Fruit fly (Drosophila melanogaster) whole organism, embryonic: ENCODE data around the gene r-cup.
A peak's percentile ranks its signal among the peaks of the same experiment; 100 is the strongest.

ENCODE experiments used
- BEAF-32 ChIP-seq: fragments of 200-800 bp; sonication (Bioruptor generic); optimal IDR thresholded peaks from 3 replicates; lab custom pipeline; 2017; ENCODE audit warnings: missing biosample characterization, missing genetic modification characterization, mild to moderate bottlenecking, moderate library complexity, missing genetic modification reagents
- Bgb ChIP-seq: fragments of 200-800 bp; sonication (Bioruptor generic); IDR thresholded peaks from 2 replicates; pipeline ENCODE4 v1.3.6; 2022; ENCODE audit warnings: missing biosample characterization, missing genetic modification characterization; ENCODE audit not compliant: partially characterized antibody
- BtbVII ChIP-seq: fragments of 200-800 bp; sonication (Bioruptor generic); optimal IDR thresholded peaks from 3 replicates; lab custom pipeline; 2017; ENCODE audit warnings: missing biosample characterization, mild to moderate bottlenecking, missing genetic modification characterization
- CG11398 ChIP-seq: fragments of 200-800 bp; sonication (Bioruptor generic); optimal IDR thresholded peaks from 2 replicates; lab custom pipeline; 2016; ENCODE audit warnings: missing biosample characterization, missing genetic modification characterization
- CG14860 ChIP-seq: fragments of 200-800 bp; sonication (Bioruptor generic); IDR thresholded peaks from 3 replicates; pipeline ENCODE4 v1.3.6; 2022; ENCODE audit warnings: missing biosample characterization, missing genetic modification characterization; ENCODE audit not compliant: partially characterized antibody
- CG1529 ChIP-seq: fragments of 200-800 bp; sonication (Bioruptor generic); optimal IDR thresholded peaks from 3 replicates; lab custom pipeline; 2018; ENCODE audit warnings: missing biosample characterization, missing genetic modification characterization
- CG16779 ChIP-seq: fragments of 200-800 bp; sonication (Bioruptor generic); IDR thresholded peaks from 2 replicates; pipeline ENCODE4 v1.3.6; 2022; ENCODE audit warnings: missing biosample characterization, missing genetic modification characterization
- CG2116 ChIP-seq: fragments of 200-800 bp; sonication (Bioruptor generic); optimal IDR thresholded peaks from 3 replicates; lab custom pipeline; 2018; ENCODE audit warnings: missing biosample characterization, mild to moderate bottlenecking, missing genetic modification characterization
- CG4820 ChIP-seq: fragments of 200-800 bp; sonication (Bioruptor generic); optimal IDR thresholded peaks from 3 replicates; lab custom pipeline; 2016; ENCODE audit warnings: missing biosample characterization, missing genetic modification characterization
- CG6654 ChIP-seq: fragments of 200-800 bp; sonication (Bioruptor generic); optimal IDR thresholded peaks from 2 replicates; lab custom pipeline; 2017; ENCODE audit warnings: missing biosample characterization, mild to moderate bottlenecking, missing genetic modification characterization
- CG6683 ChIP-seq: fragments of 200-800 bp; sonication (Bioruptor generic); optimal IDR thresholded peaks from 2 replicates; lab custom pipeline; 2017; ENCODE audit warnings: missing biosample characterization, mild to moderate bottlenecking, missing genetic modification characterization, missing genetic modification reagents
- CG7963 ChIP-seq: fragments of 200-800 bp; sonication (Bioruptor generic); IDR thresholded peaks from 3 replicates; pipeline ENCODE4 v1.3.6; 2022; ENCODE audit warnings: missing biosample characterization, missing genetic modification characterization; ENCODE audit not compliant: partially characterized antibody
- CTCF ChIP-seq: fragments of 200-800 bp; sonication (Bioruptor generic); optimal IDR thresholded peaks from 2 replicates; lab custom pipeline; 2017; ENCODE audit warnings: missing biosample characterization, mild to moderate bottlenecking, missing genetic modification characterization, moderate library complexity
- CoRest ChIP-seq: fragments of 200-800 bp; sonication (Bioruptor generic); optimal IDR thresholded peaks from 3 replicates; lab custom pipeline; 2018; ENCODE audit warnings: missing biosample characterization, mild to moderate bottlenecking, missing genetic modification characterization, moderate library complexity
- Deaf1 ChIP-seq: fragments of 200-800 bp; optimal IDR thresholded peaks from 3 replicates; lab custom pipeline; 2019; ENCODE audit warnings: missing biosample characterization, mild to moderate bottlenecking, missing genetic modification characterization, moderate library complexity
- Eip74EF ChIP-seq, 2 experiments: fragments of 200-800 bp in 1 of 2; fragments of >200 bp in 1 of 2; sonication (Bioruptor generic) in 1 of 2; optimal IDR thresholded peaks; 2 replicates each; lab custom pipeline; 2017 to 2019; ENCODE audit warnings: missing biosample characterization in 2 of 2, missing genetic modification characterization in 2 of 2, mild to moderate bottlenecking in 1 of 2, moderate library complexity in 1 of 2
- Ets65A ChIP-seq: fragments of 200-800 bp; sonication (Bioruptor generic); peaks from one replicate; lab custom pipeline; 2016; ENCODE audit warnings: missing biosample characterization, missing genetic modification characterization
- Hr3 ChIP-seq: fragments of 200-800 bp; sonication (Bioruptor generic); optimal IDR thresholded peaks from 3 replicates; lab custom pipeline; 2016; ENCODE audit warnings: missing biosample characterization, missing genetic modification characterization
- Kr ChIP-seq: fragments of 200-800 bp; sonication (Bioruptor generic); optimal IDR thresholded peaks from 2 replicates; lab custom pipeline; 2017; ENCODE audit warnings: missing biosample characterization, mild to moderate bottlenecking, missing genetic modification characterization
- MBD-R2 ChIP-seq: fragments of 200-800 bp; sonication (Bioruptor generic); IDR thresholded peaks from 2 replicates; pipeline ENCODE4 v1.3.6; 2022; ENCODE audit warnings: missing biosample characterization, missing genetic modification characterization
- Oli ChIP-seq: fragments of 200-800 bp; sonication (Bioruptor generic); optimal IDR thresholded peaks from 2 replicates; lab custom pipeline; 2018; ENCODE audit warnings: missing biosample characterization, mild to moderate bottlenecking, missing genetic modification characterization, moderate library complexity
- Trl ChIP-seq, 3 experiments: fragments of >200 bp in 2 of 3; fragments of 200-800 bp in 1 of 3; sonication (Bioruptor generic) in 1 of 3; optimal IDR thresholded peaks; 2 replicates in 1 of 3; 3 replicates in 2 of 3; lab custom pipeline; 2016 to 2017; ENCODE audit warnings: missing biosample characterization in 1 of 3, missing genetic modification characterization in 1 of 3
- Vsx1 ChIP-seq: fragments of 200-800 bp; sonication (Bioruptor generic); optimal IDR thresholded peaks from 2 replicates; lab custom pipeline; 2017; ENCODE audit warnings: missing biosample characterization, mild to moderate bottlenecking, missing genetic modification characterization, missing genetic modification reagents
- bcd ChIP-seq: fragments of 200-800 bp; sonication (Bioruptor generic); optimal IDR thresholded peaks from 2 replicates; lab custom pipeline; 2017; ENCODE audit warnings: missing biosample characterization, mild to moderate bottlenecking, missing genetic modification characterization
- cg ChIP-seq: fragments of 200-800 bp; sonication (Bioruptor generic); optimal IDR thresholded peaks from 3 replicates; lab custom pipeline; 2019; ENCODE audit warnings: missing biosample characterization, mild to moderate bottlenecking, missing genetic modification characterization, moderate library complexity
- dm ChIP-seq: fragments of 200-800 bp; sonication (Bioruptor generic); optimal IDR thresholded peaks from 3 replicates; lab custom pipeline; 2016; ENCODE audit warnings: missing biosample characterization, missing genetic modification characterization
- gcm2 ChIP-seq: fragments of 200-800 bp; sonication (Bioruptor generic); optimal IDR thresholded peaks from 2 replicates; lab custom pipeline; 2016; ENCODE audit warnings: missing biosample characterization, missing genetic modification characterization
- hb ChIP-seq: fragments of 200-800 bp; sonication (Bioruptor generic); IDR thresholded peaks from 3 replicates; pipeline ENCODE4 v1.3.6; 2022; ENCODE audit warnings: missing biosample characterization, missing genetic modification characterization; ENCODE audit not compliant: partially characterized antibody
- klu ChIP-seq: fragments of 200-800 bp; sonication (Bioruptor generic); IDR thresholded peaks from 2 replicates; pipeline ENCODE4 v1.3.6; 2022; ENCODE audit warnings: missing biosample characterization, missing genetic modification characterization
- org-1 ChIP-seq: fragments of 200-800 bp; sonication (Bioruptor generic); optimal IDR thresholded peaks from 2 replicates; lab custom pipeline; 2017; ENCODE audit warnings: missing biosample characterization, missing genetic modification characterization
- pfk ChIP-seq: fragments of 200-800 bp; sonication (Bioruptor generic); optimal IDR thresholded peaks from 2 replicates; lab custom pipeline; 2018; ENCODE audit warnings: missing biosample characterization, mild to moderate bottlenecking, missing genetic modification characterization, moderate library complexity
- pita ChIP-seq: fragments of 200-800 bp; sonication (Bioruptor generic); optimal IDR thresholded peaks from 2 replicates; lab custom pipeline; 2017; ENCODE audit warnings: missing biosample characterization, mild to moderate bottlenecking, missing genetic modification characterization
- sens ChIP-seq: fragments of 200-800 bp; sonication (Bioruptor generic); peaks from one replicate; lab custom pipeline; 2016; ENCODE audit warnings: missing biosample characterization, missing genetic modification characterization
- tll ChIP-seq, 2 experiments: fragments of 200-800 bp in 1 of 2; fragments of >200 bp in 1 of 2; sonication (Bioruptor generic) in 1 of 2; optimal IDR thresholded peaks; 2 replicates each; lab custom pipeline; 2017 to 2019; ENCODE audit warnings: missing biosample characterization in 2 of 2, missing genetic modification characterization in 2 of 2, mild to moderate bottlenecking in 1 of 2, moderate library complexity in 1 of 2
- ttk ChIP-seq: fragments of 200-800 bp; sonication (Bioruptor generic); IDR thresholded peaks from 2 replicates; pipeline ENCODE4 v2.1.2; 2022; ENCODE audit warnings: missing biosample characterization, missing genetic modification characterization
- usp ChIP-seq: fragments of >200 bp; optimal IDR thresholded peaks from 2 replicates; lab custom pipeline; 2017; ENCODE audit warnings: missing biosample characterization, missing genetic modification characterization

r-cup gene

dm6 chrX:21027929-21028575 lies 2.4 kb upstream of the r-cup start, which contains the start of gene CG1532 (continued):
- peak; percentile 72 for TF ChIP-seq BEAF-32 (GFP tag; lab: Kevin White, UChicago)
- peak; percentile 7 for TF ChIP-seq CoRest (tag; lab: Kevin White, UChicago)
- TF ChIP-seq Bgb (GFP tag; lab: Robert Waterston, UW), result peak; percentile 43; the same call in 1 of the 2 replicates
- TF ChIP-seq Deaf1 (tag; lab: Kevin White, UChicago), result peak; percentile 49
- TF ChIP-seq, all 482 proteins: peak for 94

- no peak for TF ChIP-seq CG7963
- no peak for TF ChIP-seq cg (GFP tag; lab: Kevin White, UChicago)
- peak; percentile 8 for TF ChIP-seq CG1529 (GFP tag; lab: Kevin White, UChicago)
- no peak for TF ChIP-seq Eip74EF (GFP tag; optimal IDR thresholded peaks at IDR 0.05; lab: Kevin White, UChicago)
- TF ChIP-seq hb (GFP tag; lab: Robert Waterston, UW), result no peak
- peak; percentile 82 for TF ChIP-seq Ets65A (GFP tag; lab: Kevin White, UChicago)
- TF ChIP-seq tll (GFP tag; optimal IDR thresholded peaks at IDR 0.05; lab: Kevin White, UChicago), result no peak
- peak; percentile 67 for TF ChIP-seq CTCF (GFP tag; lab: Kevin White, UChicago)
- no peak for TF ChIP-seq CG11398 (GFP tag; lab: Kevin White, UChicago)
- no peak for TF ChIP-seq CG6683 (GFP tag; lab: Kevin White, UChicago)
- no peak for TF ChIP-seq usp (GFP tag; lab: Kevin White, UChicago)
- TF ChIP-seq CG16779 (GFP tag; lab: Robert Waterston, UW), result no peak
- no peak for TF ChIP-seq Vsx1
- TF ChIP-seq sens (GFP tag; lab: Kevin White, UChicago), result peak; percentile 12
- TF ChIP-seq, all 482 proteins: peak for 4
These were observed 8.1 kb downstream of the r-cup start for dm6 chrX:21017568-21017967.

- TF ChIP-seq CG14860 (GFP tag; lab: Robert Waterston, UW) (no peak), gcm2 (GFP tag; lab: Kevin White, UChicago) (no peak), Trl (optimal IDR thresholded peaks at IDR 0.05; lab: Kevin White, UChicago) (peak in 1 of 2 experiments; percentile 1), Trl (GFP tag; optimal IDR thresholded peaks at IDR 0.05; lab: Kevin White, UChicago) (no peak), Oli (tag; lab: Kevin White, UChicago) (no peak)
These were observed 15.1 kb downstream of the r-cup start for dm6 chrX:21010541-21010940.

dm6 chrX:20984386-20984785 lies 41.3 kb downstream of the r-cup start, which contains the start of gene CG11666:
Gene CG11666 (plus strand): TSS chrX:20984686.
- TF ChIP-seq MBD-R2 (GFP tag; lab: Robert Waterston, UW), result no peak
- no peak for TF ChIP-seq dm
- TF ChIP-seq klu (GFP tag; lab: Robert Waterston, UW), result no peak
- no peak for TF ChIP-seq BtbVII (GFP tag; lab: Kevin White, UChicago)
- TF ChIP-seq Kr (GFP tag; lab: Kevin White, UChicago), result no peak
- TF ChIP-seq CG6654 (GFP tag; lab: Kevin White, UChicago), result no peak

dm6 chrX:20977986-20978385 lies 47.7 kb downstream of the r-cup start, which contains the start of gene CG44426:
Gene CG44426 (plus strand): TSS chrX:20978286.
- TF ChIP-seq CG2116 (GFP tag; lab: Kevin White, UChicago), result no peak
- no peak for TF ChIP-seq ttk (GFP tag; lab: Robert Waterston, UW)
- no peak for TF ChIP-seq Hr3 (GFP tag; lab: Kevin White, UChicago)
- TF ChIP-seq bcd, result no peak
- no peak for TF ChIP-seq pita (GFP tag; lab: Kevin White, UChicago)
- no peak for TF ChIP-seq org-1 (GFP tag; lab: Kevin White, UChicago)
- TF ChIP-seq CG4820 (GFP tag; lab: Kevin White, UChicago), result no peak
- TF ChIP-seq pfk (GFP tag; lab: Kevin White, UChicago), result no peak
